Fruit fly (Drosophila melanogaster) whole organism, pupa: ENCODE data around the gene Claspin.

Experiments
- CG10348 ChIP-seq: fragments of 200-800 bp; sonication (Bioruptor generic); IDR thresholded peaks from 2 replicates; pipeline ENCODE4 v1.3.6; 2022; ENCODE audit warnings: missing biosample characterization, missing genetic modification characterization
- CG14655 ChIP-seq: fragments of 200-800 bp; sonication (Bioruptor generic); optimal IDR thresholded peaks from 3 replicates; lab custom pipeline; 2017; ENCODE audit warnings: mild to moderate bottlenecking, missing biosample characterization, missing genetic modification reagents, missing genetic modification characterization
- CG15710 ChIP-seq: fragments of 200-800 bp; sonication (Bioruptor generic); optimal IDR thresholded peaks from 2 replicates; lab custom pipeline; 2018; ENCODE audit warnings: missing biosample characterization, mild to moderate bottlenecking, missing genetic modification characterization, moderate library complexity
- CG17806 ChIP-seq: fragments of 200-800 bp; sonication (Bioruptor generic); optimal IDR thresholded peaks from 2 replicates; lab custom pipeline; 2018; ENCODE audit warnings: missing biosample characterization, mild to moderate bottlenecking, missing genetic modification characterization, moderate library complexity
- CG32121 ChIP-seq: fragments of 200-800 bp; sonication (Bioruptor generic); IDR thresholded peaks from 2 replicates; pipeline ENCODE4 v1.3.6; 2022; ENCODE audit warnings: missing biosample characterization, missing genetic modification characterization
- CG34367 ChIP-seq: fragments of 200-800 bp; sonication (Bioruptor generic); optimal IDR thresholded peaks from 2 replicates; lab custom pipeline; 2018; ENCODE audit warnings: missing biosample characterization, mild to moderate bottlenecking, missing genetic modification characterization
- CG8159 ChIP-seq: fragments of 200-800 bp; sonication (Bioruptor generic); optimal IDR thresholded peaks from 3 replicates; lab custom pipeline; 2018; ENCODE audit warnings: missing biosample characterization, mild to moderate bottlenecking, missing genetic modification characterization, moderate library complexity
- CG8301 ChIP-seq: fragments of 200-800 bp; sonication (Bioruptor generic); optimal IDR thresholded peaks from 2 replicates; lab custom pipeline; 2018; ENCODE audit warnings: missing biosample characterization, mild to moderate bottlenecking, missing genetic modification characterization
- D1 ChIP-seq: fragments of 200-800 bp; sonication (Bioruptor generic); optimal IDR thresholded peaks from 2 replicates; lab custom pipeline; 2018; ENCODE audit warnings: missing biosample characterization, mild to moderate bottlenecking, missing genetic modification characterization, moderate library complexity
- Ets98B ChIP-seq: fragments of 200-800 bp; sonication (Bioruptor generic); IDR thresholded peaks from 2 replicates; pipeline ENCODE4 v1.3.6; 2022; ENCODE audit warnings: missing biosample characterization, missing genetic modification characterization
- Pif1A ChIP-seq: fragments of 200-800 bp; sonication (Bioruptor generic); optimal IDR thresholded peaks from 3 replicates; lab custom pipeline; 2016; ENCODE audit warnings: missing biosample characterization, missing genetic modification characterization
- Snoo ChIP-seq: fragments of 200-800 bp; sonication (Bioruptor generic); optimal IDR thresholded peaks from 3 replicates; lab custom pipeline; 2017; ENCODE audit warnings: missing biosample characterization, mild to moderate bottlenecking, missing genetic modification characterization, inconsistent platforms
- fd96Ca ChIP-seq: fragments of 200-800 bp; sonication (Bioruptor generic); IDR thresholded peaks from 3 replicates; pipeline ENCODE4 v1.3.6; 2022; ENCODE audit warnings: missing biosample characterization, missing genetic modification characterization
- gl ChIP-seq: fragments of 200-800 bp; sonication (Bioruptor generic); optimal IDR thresholded peaks from 2 replicates; lab custom pipeline; 2018; ENCODE audit warnings: missing biosample characterization, mild to moderate bottlenecking, missing genetic modification characterization

DNA sequence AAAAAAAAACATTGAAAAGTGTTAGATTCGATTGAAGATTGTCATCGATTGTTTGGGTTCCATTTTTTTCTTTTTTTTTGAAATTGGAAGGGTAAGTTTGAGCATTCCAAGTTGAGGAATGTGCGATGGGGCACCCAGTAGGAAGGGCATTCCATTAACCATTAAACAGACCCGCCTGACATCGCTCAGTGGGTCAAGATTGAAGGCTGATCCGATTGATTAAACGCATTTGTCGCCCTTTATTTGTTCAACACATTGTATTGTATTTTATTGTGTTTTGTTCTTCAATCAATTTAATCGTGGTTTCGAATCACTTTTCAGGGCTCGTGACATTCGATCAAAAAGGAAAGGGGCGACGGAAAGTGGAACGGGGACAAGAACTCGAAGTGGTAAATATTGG lies 27.8 kb downstream of the Claspin start:
- TF ChIP-seq CG17806 (no peak), Pif1A (GFP tag; lab: Kevin White, UChicago) (no peak), CG10348 (GFP tag; lab: Robert Waterston, UW) (no peak), CG34367 (no peak), Snoo (tag; lab: Kevin White, UChicago) (no peak), CG32121 (no peak), CG14655 (GFP tag; lab: Kevin White, UChicago) (no peak), D1 (tag; lab: Kevin White, UChicago) (no peak), CG8301 (tag; lab: Kevin White, UChicago) (no peak), CG8159 (no peak), fd96Ca (GFP tag; lab: Robert Waterston, UW) (no peak), CG15710 (no peak), Ets98B (GFP tag; lab: Robert Waterston, UW) (no peak), gl (no peak)
